Worm (Caenorhabditis elegans) whole organism, L1 larva: ENCODE measurements around the gene efhc-1.

ENCODE experiments used
- nhr-11 ChIP-seq: fragments of 150-350 bp; optimal IDR thresholded peaks from 2 replicates; lab custom pipeline; 2014; ENCODE audit warnings: missing biosample characterization, missing genetic modification characterization
- snpc-4 ChIP-seq: fragments of 150-350 bp; optimal IDR thresholded peaks from 2 replicates; lab custom pipeline; 2014; ENCODE audit warnings: missing biosample characterization, missing genetic modification characterization
- unc-30 ChIP-seq: sonication (generic microtip); optimal IDR thresholded peaks from 2 replicates; lab custom pipeline; 2017; ENCODE audit warnings: missing biosample characterization, missing genetic modification characterization
- ztf-11 ChIP-seq, 2 experiments: sonication (generic microtip); optimal IDR thresholded peaks; 2 replicates each; lab custom pipeline; 2016 to 2017; ENCODE audit warnings: missing genetic modification characterization in 2 of 2, missing biosample characterization in 1 of 2, missing compliant biosample characterization in 1 of 2

- no peak for TF ChIP-seq ztf-11 (tag; optimal IDR thresholded peaks at IDR 0.05; lab: Kevin White, UChicago)
- no peak for TF ChIP-seq snpc-4 (tag; lab: Kevin White, UChicago)
- TF ChIP-seq unc-30: no peak
- no peak for TF ChIP-seq nhr-11 (tag; lab: Kevin White, UChicago)
Observed at ce11 chrX:10319653-10320052, 38.5 kb upstream of the efhc-1 start.
